Fruit fly (Drosophila melanogaster): Measurements from ENCODE around the gene Alp11.

The Alp11 gene

DNA sequence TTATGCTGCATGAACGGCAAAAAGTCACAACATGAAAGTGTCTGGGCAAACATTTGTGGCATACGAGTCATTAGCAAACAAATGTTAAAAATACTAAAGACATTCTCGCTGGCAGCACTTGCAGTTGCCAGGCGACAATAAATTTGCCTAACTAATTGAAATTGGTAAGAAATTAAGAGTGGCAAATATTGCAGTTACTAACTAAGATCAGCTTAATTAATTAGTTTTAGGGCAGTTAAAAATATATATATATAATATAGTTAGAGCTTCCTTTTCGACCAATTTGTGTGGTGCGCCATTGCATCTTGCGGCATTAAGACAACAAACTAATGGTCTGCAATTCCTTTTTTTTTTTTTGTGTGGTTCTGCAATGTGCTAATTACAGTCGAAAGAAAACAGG, 30.4 kb downstream of the Alp11 start (continued):
- TF ChIP-seq Chrac-16 (GFP tag; optimal IDR thresholded peaks at IDR 0.05) (no peak), CG8765 (GFP tag; IDR thresholded peaks at IDR 0.05) (no peak; the same call in 1 of the 2 replicates), CG4820 (GFP tag; optimal IDR thresholded peaks at IDR 0.05) (peak; percentile 5), H15 (GFP tag; IDR thresholded peaks at IDR 0.05) (0 out of 3 replicates have a peak, but pooled peaks have one; percentile 35), CG18476 (GFP tag; optimal IDR thresholded peaks at IDR 0.05) (no peak), CG15696 (tag; optimal IDR thresholded peaks at IDR 0.05) (no peak), CG15011 (GFP tag; optimal IDR thresholded peaks at IDR 0.05) (no peak), Bdp1 (GFP tag; optimal IDR thresholded peaks at IDR 0.05) (no peak), CG16779 (GFP tag; IDR thresholded peaks at IDR 0.05) (no peak), caup (GFP tag; optimal IDR thresholded peaks at IDR 0.05; ENCODE audit: severe bottlenecking) (no peak), emc (GFP tag; optimal IDR thresholded peaks at IDR 0.05) (no peak), CG14441 (GFP tag; IDR thresholded peaks at IDR 0.05) (peak; percentile 54; the same call in 1 of the 2 replicates), usp (GFP tag; optimal IDR thresholded peaks at IDR 0.05) (no peak), Spps (tag; optimal IDR thresholded peaks at IDR 0.05) (peak; percentile 45), ind (GFP tag; optimal IDR thresholded peaks at IDR 0.05) (no peak), Oaz (GFP tag; IDR thresholded peaks at IDR 0.05) (no peak), tin (GFP tag; optimal IDR thresholded peaks at IDR 0.05) (no peak), lola (GFP tag; optimal IDR thresholded peaks at IDR 0.05) (peak in 1 of 3 experiments; percentile 52), Hmx (GFP tag; optimal IDR thresholded peaks at IDR 0.05) (no peak), CG10431 (GFP tag; optimal IDR thresholded peaks at IDR 0.05) (no peak), gce (GFP tag; IDR thresholded peaks at IDR 0.05) (0 out of 3 replicates have a peak, but pooled peaks have one; percentile 35), fd64A (GFP tag; optimal IDR thresholded peaks at IDR 0.05) (no peak), CG9437 (GFP tag; optimal IDR thresholded peaks at IDR 0.05) (peak; percentile 15), Sox102F (GFP tag; optimal IDR thresholded peaks at IDR 0.05) (peak; percentile 70), CG4730 (GFP tag; IDR thresholded peaks at IDR 0.05) (0 out of 2 replicates have a peak, but pooled peaks have one; percentile 16), Sry-β (GFP tag; optimal IDR thresholded peaks at IDR 0.05) (no peak), CG12071 (GFP tag; optimal IDR thresholded peaks at IDR 0.05) (no peak), Tbp (GFP tag; optimal IDR thresholded peaks at IDR 0.05) (no peak), prd (optimal IDR thresholded peaks at IDR 0.05) (no peak), prd (GFP tag; IDR thresholded peaks at IDR 0.05) (peak; percentile 74), tx (GFP tag; optimal IDR thresholded peaks at IDR 0.05) (no peak), slou (GFP tag; optimal IDR thresholded peaks at IDR 0.05) (no peak), otp (GFP tag; IDR thresholded peaks at IDR 0.05) (peak; percentile 67; the same call in 1 of the 3 replicates), ci (GFP tag; IDR thresholded peaks at IDR 0.05) (peak; percentile 78), Atf3 (GFP tag; optimal IDR thresholded peaks at IDR 0.05) (no peak), croc (GFP tag; conservative IDR thresholded peaks at IDR 0.05) (peak; percentile 39; the same call in 1 of the 3 replicates), CG1832 (GFP tag; optimal IDR thresholded peaks at IDR 0.05) (no peak), knrl (GFP tag; IDR thresholded peaks at IDR 0.05; ENCODE audit: partially characterized antibody) (no peak), zf30C (GFP tag; optimal IDR thresholded peaks at IDR 0.05) (no peak), kni (GFP tag; optimal IDR thresholded peaks at IDR 0.05) (no peak), CHES-1-like (GFP tag; optimal IDR thresholded peaks at IDR 0.05) (no peak), CG3407 (GFP tag; optimal IDR thresholded peaks at IDR 0.05) (no peak), CG7839 (tag; optimal IDR thresholded peaks at IDR 0.05) (peak; percentile 19), CG9932 (GFP tag; IDR thresholded peaks at IDR 0.05) (no peak), CG30431 (GFP tag; optimal IDR thresholded peaks at IDR 0.05) (peak; percentile 2), trem (tag; optimal IDR thresholded peaks at IDR 0.05) (peak; percentile 23), NC2β (GFP tag; optimal IDR thresholded peaks at IDR 0.05) (no peak), CG17568 (GFP tag; optimal IDR thresholded peaks at IDR 0.05) (no peak), row (GFP tag; IDR thresholded peaks at IDR 0.05) (peak; percentile 59; the same call in 2 of the 3 replicates), HLH4C (GFP tag; IDR thresholded peaks at IDR 0.05; ENCODE audit: partially characterized antibody) (no peak), gcm2 (GFP tag; optimal IDR thresholded peaks at IDR 0.05) (no peak), Atf6 (GFP tag; IDR thresholded peaks at IDR 0.05) (no peak)

Data from whole organism, embryonic.